Worm (Caenorhabditis elegans): ENCODE measurements around the gene F55G11.1.

The F55G11.1 gene

ce11 chrIV:12965074-12965473, 18.7 kb upstream of the F55G11.1 start, which contains the start of gene dod-22:
Gene dod-22 (plus strand): TSS chrIV:12965374.
- peak; percentile 29 for TF ChIP-seq pqm-1 (tag; optimal IDR thresholded peaks at IDR 0.05)
- no peak for TF ChIP-seq hlh-30 (tag; optimal IDR thresholded peaks at IDR 0.05; ENCODE audit: insufficient read depth)
- TF ChIP-seq mep-1 (tag; optimal IDR thresholded peaks at IDR 0.05): no peak

- TF ChIP-seq pqm-1 (tag; optimal IDR thresholded peaks at IDR 0.05) (peak; percentile 43), nhr-28 (tag; optimal IDR thresholded peaks at IDR 0.05) (peak; percentile 20), daf-8 (GFP tag; IDR thresholded peaks at IDR 0.05) (no peak), dve-1 (tag; optimal IDR thresholded peaks at IDR 0.05; ENCODE audit: insufficient read depth) (peak; percentile 21), ceh-62 (tag; optimal IDR thresholded peaks at IDR 0.05) (no peak), zip-11 (GFP tag; IDR thresholded peaks at IDR 0.05) (no peak), pha-4 (GFP tag; IDR thresholded peaks at IDR 0.05) (no peak), pha-4 (tag; optimal IDR thresholded peaks at IDR 0.05) (no peak), T26A8.4 (GFP tag; IDR thresholded peaks at IDR 0.05) (no peak), jun-1 (tag; optimal IDR thresholded peaks at IDR 0.05) (no peak), hlh-11 (tag; optimal IDR thresholded peaks at IDR 0.05) (peak; percentile 1), dmd-6 (GFP tag; IDR thresholded peaks at IDR 0.05) (peak; percentile 62), unc-62 (GFP tag; optimal IDR thresholded peaks at IDR 0.05 in 1 of 2) (peak in 1 of 2 experiments; percentile 20), unc-62 (tag; optimal IDR thresholded peaks at IDR 0.05) (no peak)
Observed at ce11 chrIV:12964648-12965047, 18.3 kb upstream of the F55G11.1 start.

- no peak for TF ChIP-seq nhr-48 (tag; optimal IDR thresholded peaks at IDR 0.05)
- TF ChIP-seq lin-29 (GFP tag; IDR thresholded peaks at IDR 0.05): no peak
- no peak for TF ChIP-seq duxl-1 (tag; optimal IDR thresholded peaks at IDR 0.05; ENCODE audit: poor library complexity)
- TF ChIP-seq pqm-1 (tag; optimal IDR thresholded peaks at IDR 0.05): peak; percentile 84
- no peak for TF ChIP-seq ceh-28 (tag; optimal IDR thresholded peaks at IDR 0.05)
- no peak for TF ChIP-seq nhr-10 (tag; optimal IDR thresholded peaks at IDR 0.05)
- no peak for TF ChIP-seq rbr-2 (tag; optimal IDR thresholded peaks at IDR 0.05)
- TF ChIP-seq dmd-8 (GFP tag; IDR thresholded peaks at IDR 0.05): no peak
- TF ChIP-seq lsy-2 (tag; optimal IDR thresholded peaks at IDR 0.05): no peak
- no peak for TF ChIP-seq ztf-7 (tag; optimal IDR thresholded peaks at IDR 0.05)
- TF ChIP-seq lim-7 (GFP tag; IDR thresholded peaks at IDR 0.05): no peak
- TF ChIP-seq zip-2 (tag; optimal IDR thresholded peaks at IDR 0.05): no peak
- TF ChIP-seq mxl-2 (GFP tag; conservative IDR thresholded peaks at IDR 0.05): no peak
- peak; percentile 82 for TF ChIP-seq nhr-6 (tag; optimal IDR thresholded peaks at IDR 0.05)
- TF ChIP-seq nhr-76 (tag; optimal IDR thresholded peaks at IDR 0.05): no peak
- no peak for TF ChIP-seq hif-1 (tag; optimal IDR thresholded peaks at IDR 0.05)
- TF ChIP-seq T20F7.1 (GFP tag; optimal IDR thresholded peaks at IDR 0.05): no peak
- TF ChIP-seq dmd-9 (GFP tag; IDR thresholded peaks at IDR 0.05): no peak
- TF ChIP-seq lin-13 (GFP tag; optimal IDR thresholded peaks at IDR 0.05): no peak
- TF ChIP-seq dmd-6 (GFP tag; IDR thresholded peaks at IDR 0.05): 0 out of 2 replicates have a peak, but pooled peaks have one; percentile 20
- no peak for TF ChIP-seq aly-2 (tag; optimal IDR thresholded peaks at IDR 0.05)
- TF ChIP-seq zfp-2 (tag; optimal IDR thresholded peaks at IDR 0.05): no peak
- TF ChIP-seq fos-1 (tag; optimal IDR thresholded peaks at IDR 0.05): no peak
- no peak for TF ChIP-seq jun-1 (tag; optimal IDR thresholded peaks at IDR 0.05)
- TF ChIP-seq daf-16 (GFP tag; optimal IDR thresholded peaks at IDR 0.05): no peak
- TF ChIP-seq daf-16 (tag; optimal IDR thresholded peaks at IDR 0.05): peak; percentile 94
- TF ChIP-seq nhr-28 (tag; optimal IDR thresholded peaks at IDR 0.05): peak; percentile 62
- no peak for TF ChIP-seq nhr-25 (tag; optimal IDR thresholded peaks at IDR 0.05; ENCODE audit: borderline replicate concordance, insufficient read depth)
Observed at ce11 chrIV:12962564-12962963, 16.2 kb upstream of the F55G11.1 start, which contains the start of gene F55G11.8. Gene F55G11.8 (plus strand): TSS chrIV:12962808.
